Worm (Caenorhabditis elegans) whole organism, L4 larva: ENCODE data around the gene M01E10.3.

Source experiments
- aha-1 ChIP-seq: fragments of 150-350 bp; peaks from one replicate; lab custom pipeline; 2014; ENCODE audit warnings: missing biosample characterization, missing genetic modification characterization
- aly-2 ChIP-seq: sonication (generic microtip); optimal IDR thresholded peaks from 2 replicates; lab custom pipeline; 2018; ENCODE audit warnings: missing biosample characterization, missing genetic modification characterization
- ceh-82 ChIP-seq: sonication (generic microtip); optimal IDR thresholded peaks from 2 replicates; lab custom pipeline; 2017; ENCODE audit warnings: missing biosample characterization, missing genetic modification characterization
- egl-27 ChIP-seq: sonication (generic microtip); optimal IDR thresholded peaks from 3 replicates; lab custom pipeline; 2017; ENCODE audit warnings: missing biosample characterization, missing genetic modification reagents, missing genetic modification characterization
- egl-43 ChIP-seq: fragments of 200-800 bp; sonication (Bioruptor generic); IDR thresholded peaks from 2 replicates; pipeline ENCODE4 v1.3.6; 2022; ENCODE audit warnings: missing genetic modification reagents, missing genetic modification characterization, missing compliant biosample characterization
- fkh-10 ChIP-seq: fragments of 150-350 bp; optimal IDR thresholded peaks from 2 replicates; lab custom pipeline; 2014; ENCODE audit warnings: missing biosample characterization, missing genetic modification reagents, missing genetic modification characterization
- gei-8 ChIP-seq: fragments of 200-800 bp; sonication (Bioruptor generic); optimal IDR thresholded peaks from 2 replicates; lab custom pipeline; 2018; ENCODE audit warnings: mild to moderate bottlenecking, missing genetic modification characterization, missing compliant biosample characterization
- lim-7 ChIP-seq: fragments of 200-800 bp; sonication (Bioruptor generic); IDR thresholded peaks from 2 replicates; pipeline ENCODE4 v1.3.6; 2022; ENCODE audit warnings: missing genetic modification characterization, missing compliant biosample characterization
- mep-1 ChIP-seq: fragments of 150-350 bp; sonication (generic microtip); optimal IDR thresholded peaks from 3 replicates; lab custom pipeline; 2014; ENCODE audit warnings: missing biosample characterization, missing genetic modification characterization
- nhr-77 ChIP-seq: fragments of 150-350 bp; optimal IDR thresholded peaks from 2 replicates; lab custom pipeline; 2014; ENCODE audit warnings: missing biosample characterization, missing genetic modification characterization
- pha-4 ChIP-seq, 2 experiments: fragments of 150-350 bp in 1 of 2; fragments of 200-800 bp in 1 of 2; sonication (Bioruptor generic) in 1 of 2; IDR thresholded peaks in 1 of 2; optimal IDR thresholded peaks in 1 of 2; 2 replicates each; pipeline versions ENCODE4 v1.3.6 to Lab custom; 2014 to 2022; ENCODE audit warnings: missing genetic modification characterization in 2 of 2, missing genetic modification reagents in 2 of 2, missing biosample characterization in 1 of 2, missing compliant biosample characterization in 1 of 2

DNA sequence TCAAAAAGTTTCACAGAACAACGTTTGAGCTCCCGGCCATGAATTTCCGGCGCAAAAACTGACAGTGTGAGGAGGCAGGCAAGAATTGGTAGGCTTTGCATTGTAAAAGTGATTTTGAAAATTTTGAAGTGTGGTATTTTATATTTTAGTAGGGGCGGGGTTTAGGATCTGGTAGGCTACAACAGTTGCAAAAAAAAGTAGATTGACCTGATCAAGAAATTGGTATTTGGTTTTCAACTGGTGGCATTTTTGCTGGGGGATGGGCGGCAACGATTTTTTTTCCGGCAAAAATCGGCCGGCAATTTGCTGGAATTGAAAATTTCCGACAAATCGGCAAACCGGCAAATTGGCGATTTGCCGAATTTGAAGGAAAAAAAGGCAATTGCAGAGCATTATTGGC, 6.9 kb upstream of the M01E10.3 start, which contains the start of gene ins-16:
- TF ChIP-seq fkh-10 (GFP tag; lab: Kevin White, UChicago): no peak
- no peak for TF ChIP-seq egl-27
- TF ChIP-seq aha-1: peak; percentile 33
- TF ChIP-seq lim-7 (GFP tag; lab: Robert Waterston, UW): no peak
- TF ChIP-seq pha-4 (GFP tag; IDR thresholded peaks at IDR 0.05; lab: Robert Waterston, UW): no peak
- no peak for TF ChIP-seq pha-4 (tag; optimal IDR thresholded peaks at IDR 0.05; lab: Kevin White, UChicago)
- TF ChIP-seq aly-2 (tag; lab: Kevin White, UChicago): no peak
- no peak for TF ChIP-seq egl-43 (GFP tag; lab: Robert Waterston, UW)
- TF ChIP-seq ceh-82 (tag; lab: Kevin White, UChicago): no peak
- TF ChIP-seq mep-1: no peak
- TF ChIP-seq gei-8 (GFP tag; lab: Kevin White, UChicago): no peak
- no peak for TF ChIP-seq nhr-77 (tag; lab: Kevin White, UChicago)
